Fruit fly (Drosophila melanogaster) whole organism, embryonic: ENCODE measurements around the gene Rpp30.

ENCODE experiments used
- CG10462 ChIP-seq: fragments of 200-800 bp; sonication (Bioruptor generic); optimal IDR thresholded peaks from 2 replicates; lab custom pipeline; 2016; ENCODE audit warnings: missing biosample characterization, missing genetic modification characterization
- CG11696 ChIP-seq: fragments of 200-800 bp; sonication (Bioruptor generic); IDR thresholded peaks from 2 replicates; pipeline ENCODE4 v1.3.6; 2022; ENCODE audit warnings: missing biosample characterization, missing genetic modification characterization
- CG14050 ChIP-seq: fragments of 200-800 bp; sonication (Bioruptor generic); IDR thresholded peaks from 3 replicates; pipeline ENCODE4 v1.3.6; 2022; ENCODE audit warnings: missing biosample characterization, missing genetic modification characterization
- CG14667 ChIP-seq: fragments of 200-800 bp; sonication (Bioruptor generic); IDR thresholded peaks from 2 replicates; pipeline ENCODE4 v1.3.6; 2022; ENCODE audit warnings: missing biosample characterization, missing genetic modification characterization
- CG1792 ChIP-seq: fragments of 200-800 bp; sonication (Bioruptor generic); optimal IDR thresholded peaks from 2 replicates; lab custom pipeline; 2016; ENCODE audit warnings: missing biosample characterization, missing genetic modification characterization
- CG18599 ChIP-seq: fragments of 200-800 bp; sonication (Bioruptor generic); optimal IDR thresholded peaks from 3 replicates; lab custom pipeline; 2017; ENCODE audit warnings: missing biosample characterization, missing genetic modification characterization, mild to moderate bottlenecking, moderate library complexity, missing genetic modification reagents
- CG2875 ChIP-seq: fragments of 200-800 bp; sonication (Bioruptor generic); optimal IDR thresholded peaks from 2 replicates; lab custom pipeline; 2017; ENCODE audit warnings: missing biosample characterization, mild to moderate bottlenecking, missing genetic modification characterization, missing genetic modification reagents
- CG30431 ChIP-seq: fragments of 200-800 bp; sonication (Bioruptor generic); optimal IDR thresholded peaks from 2 replicates; lab custom pipeline; 2017; ENCODE audit warnings: missing biosample characterization, missing genetic modification characterization
- CG3065 ChIP-seq: fragments of 200-800 bp; sonication (Bioruptor generic); optimal IDR thresholded peaks from 2 replicates; lab custom pipeline; 2016; ENCODE audit warnings: missing biosample characterization, missing genetic modification characterization
- CG5180 ChIP-seq: fragments of 200-800 bp; sonication (Bioruptor generic); optimal IDR thresholded peaks from 3 replicates; lab custom pipeline; 2017; ENCODE audit warnings: missing biosample characterization, missing genetic modification characterization, mild to moderate bottlenecking, moderate library complexity, missing genetic modification reagents
- CG6654 ChIP-seq: fragments of 200-800 bp; sonication (Bioruptor generic); optimal IDR thresholded peaks from 2 replicates; lab custom pipeline; 2017; ENCODE audit warnings: missing biosample characterization, mild to moderate bottlenecking, missing genetic modification characterization
- CG7271 ChIP-seq: fragments of 200-800 bp; sonication (Bioruptor generic); optimal IDR thresholded peaks from 2 replicates; lab custom pipeline; 2018; ENCODE audit warnings: missing biosample characterization, mild to moderate bottlenecking, missing genetic modification characterization, moderate library complexity
- CG8290 ChIP-seq, 3 experiments: fragments of 200-800 bp; sonication (Bioruptor generic); optimal IDR thresholded peaks; 2 replicates each; lab custom pipeline; 2016 to 2019; ENCODE audit warnings: missing biosample characterization in 3 of 3, missing genetic modification characterization in 3 of 3, mild to moderate bottlenecking in 2 of 3, moderate library complexity in 1 of 3
- CG8359 ChIP-seq: fragments of 200-800 bp; sonication (Bioruptor generic); optimal IDR thresholded peaks from 2 replicates; lab custom pipeline; 2017; ENCODE audit warnings: missing biosample characterization, mild to moderate bottlenecking, missing genetic modification characterization, borderline replicate concordance
- CG8478 ChIP-seq: fragments of >200 bp; optimal IDR thresholded peaks from 2 replicates; lab custom pipeline; 2018
- CG9437 ChIP-seq: fragments of 200-800 bp; sonication (Bioruptor generic); optimal IDR thresholded peaks from 2 replicates; lab custom pipeline; 2018; ENCODE audit warnings: missing biosample characterization, mild to moderate bottlenecking, missing genetic modification characterization
- CrebB ChIP-seq: fragments of 200-800 bp; sonication (Bioruptor generic); optimal IDR thresholded peaks from 3 replicates; lab custom pipeline; 2018; ENCODE audit warnings: missing biosample characterization, mild to moderate bottlenecking, missing genetic modification characterization
- ERR ChIP-seq: fragments of 200-800 bp; sonication (Bioruptor generic); optimal IDR thresholded peaks from 2 replicates; lab custom pipeline; 2016; ENCODE audit warnings: missing biosample characterization, missing genetic modification characterization
- Hand ChIP-seq: fragments of 200-800 bp; sonication (Bioruptor generic); optimal IDR thresholded peaks from 2 replicates; lab custom pipeline; 2017; ENCODE audit warnings: mild to moderate bottlenecking, missing biosample characterization, missing genetic modification reagents, missing genetic modification characterization
- Hmx ChIP-seq: fragments of 200-800 bp; sonication (Bioruptor generic); optimal IDR thresholded peaks from 2 replicates; lab custom pipeline; 2016; ENCODE audit warnings: missing biosample characterization, missing genetic modification characterization
- NC2β ChIP-seq: fragments of 200-800 bp; sonication (Bioruptor generic); optimal IDR thresholded peaks from 2 replicates; lab custom pipeline; 2016; ENCODE audit warnings: missing biosample characterization, missing genetic modification characterization
- Oaz ChIP-seq: fragments of 200-800 bp; sonication (Bioruptor generic); IDR thresholded peaks from 2 replicates; pipeline ENCODE4 v1.3.6; 2022; ENCODE audit warnings: missing biosample characterization, missing genetic modification characterization
- Poxn ChIP-seq: fragments of 200-800 bp; sonication (Bioruptor generic); IDR thresholded peaks from 2 replicates; pipeline ENCODE4 v1.3.6; 2022; ENCODE audit warnings: missing biosample characterization, missing genetic modification characterization
- Ssrp ChIP-seq: fragments of 200-800 bp; sonication (Bioruptor generic); optimal IDR thresholded peaks from 2 replicates; lab custom pipeline; 2018; ENCODE audit warnings: missing biosample characterization, mild to moderate bottlenecking, missing genetic modification characterization, moderate library complexity
- Trl ChIP-seq, 3 experiments: fragments of >200 bp in 2 of 3; fragments of 200-800 bp in 1 of 3; sonication (Bioruptor generic) in 1 of 3; optimal IDR thresholded peaks; 2 replicates in 1 of 3; 3 replicates in 2 of 3; lab custom pipeline; 2016 to 2017; ENCODE audit warnings: missing biosample characterization in 1 of 3, missing genetic modification characterization in 1 of 3
- ab ChIP-seq: fragments of 200-800 bp; sonication (Bioruptor generic); optimal IDR thresholded peaks from 2 replicates; lab custom pipeline; 2016; ENCODE audit warnings: missing biosample characterization, missing genetic modification characterization
- abd-A ChIP-seq: fragments of 200-800 bp; sonication (Bioruptor generic); optimal IDR thresholded peaks from 3 replicates; lab custom pipeline; 2019; ENCODE audit warnings: missing biosample characterization, mild to moderate bottlenecking, missing genetic modification characterization, moderate library complexity
- al ChIP-seq: fragments of 200-800 bp; sonication (Bioruptor generic); IDR thresholded peaks from 2 replicates; pipeline ENCODE4 v1.3.6; 2022; ENCODE audit warnings: missing biosample characterization, missing genetic modification characterization
- ash1 ChIP-seq: fragments of 200-800 bp; sonication (Bioruptor generic); optimal IDR thresholded peaks from 2 replicates; lab custom pipeline; 2018; ENCODE audit warnings: missing biosample characterization, mild to moderate bottlenecking, missing genetic modification characterization
- chif ChIP-seq, 2 experiments: fragments of 200-800 bp; sonication (Bioruptor generic); optimal IDR thresholded peaks; 3 replicates each; lab custom pipeline; 2016; ENCODE audit warnings: missing biosample characterization in 2 of 2, missing genetic modification characterization in 2 of 2
- croc ChIP-seq: fragments of 200-800 bp; sonication (Bioruptor generic); conservative IDR thresholded peaks from 3 replicates; pipeline ENCODE4 v1.3.6; 2022; ENCODE audit warnings: missing biosample characterization, missing genetic modification characterization
- danr ChIP-seq: fragments of 200-800 bp; sonication (Bioruptor generic); IDR thresholded peaks from 2 replicates; pipeline ENCODE4 v1.3.6; 2022; ENCODE audit warnings: missing biosample characterization, missing genetic modification characterization
- grau ChIP-seq: fragments of 200-800 bp; optimal IDR thresholded peaks from 3 replicates; lab custom pipeline; 2019; ENCODE audit warnings: missing biosample characterization, mild to moderate bottlenecking, missing genetic modification characterization, moderate library complexity
- her ChIP-seq: fragments of 200-800 bp; sonication (Bioruptor generic); optimal IDR thresholded peaks from 2 replicates; lab custom pipeline; 2016; ENCODE audit warnings: missing biosample characterization, missing genetic modification characterization
- kni ChIP-seq: fragments of 200-800 bp; sonication (Bioruptor generic); optimal IDR thresholded peaks from 3 replicates; lab custom pipeline; 2017; ENCODE audit warnings: mild to moderate bottlenecking, missing biosample characterization, missing genetic modification reagents, missing genetic modification characterization
- lab ChIP-seq: fragments of 200-800 bp; sonication (Bioruptor generic); optimal IDR thresholded peaks from 3 replicates; lab custom pipeline; 2017; ENCODE audit warnings: missing biosample characterization, missing genetic modification characterization, mild to moderate bottlenecking, moderate library complexity, missing genetic modification reagents
- mam ChIP-seq: fragments of 200-800 bp; sonication (Bioruptor generic); optimal IDR thresholded peaks from 3 replicates; lab custom pipeline; 2016; ENCODE audit warnings: missing biosample characterization, missing genetic modification characterization
- nom ChIP-seq: fragments of 200-800 bp; sonication (Bioruptor generic); optimal IDR thresholded peaks from 2 replicates; lab custom pipeline; 2017; ENCODE audit warnings: missing biosample characterization, missing genetic modification characterization, mild to moderate bottlenecking, moderate library complexity, missing genetic modification reagents
- onecut ChIP-seq: fragments of 200-800 bp; sonication (Bioruptor generic); IDR thresholded peaks from 2 replicates; pipeline ENCODE4 v1.3.6; 2022; ENCODE audit warnings: missing biosample characterization, missing genetic modification characterization
- org-1 ChIP-seq: fragments of 200-800 bp; sonication (Bioruptor generic); optimal IDR thresholded peaks from 2 replicates; lab custom pipeline; 2017; ENCODE audit warnings: missing biosample characterization, missing genetic modification characterization
- pan ChIP-seq, 4 experiments: fragments of >200 bp in 3 of 4; fragments of 200-800 bp in 1 of 4; sonication (Bioruptor generic) in 1 of 4; optimal IDR thresholded peaks in 3 of 4; IDR thresholded peaks in 1 of 4; 2 replicates each; pipeline versions ENCODE4 v1.3.6 to Lab custom; 2017 to 2022; ENCODE audit warnings: missing biosample characterization in 2 of 4, missing genetic modification characterization in 2 of 4, mixed read lengths in 1 of 4
- peb ChIP-seq: fragments of 200-800 bp; sonication (Bioruptor generic); IDR thresholded peaks from 2 replicates; pipeline ENCODE4 v1.3.6; 2022; ENCODE audit warnings: missing biosample characterization, missing genetic modification characterization
- ranshi ChIP-seq: fragments of 200-800 bp; sonication (Bioruptor generic); IDR thresholded peaks from 2 replicates; pipeline ENCODE4 v1.3.6; 2022; ENCODE audit warnings: missing biosample characterization, missing genetic modification characterization
- sc ChIP-seq, 3 experiments: fragments of >200 bp in 2 of 3; fragments of 200-800 bp in 1 of 3; sonication (Bioruptor generic) in 1 of 3; optimal IDR thresholded peaks; 2 replicates in 2 of 3; 3 replicates in 1 of 3; lab custom pipeline; 2017; ENCODE audit warnings: mild to moderate bottlenecking in 1 of 3, missing biosample characterization in 1 of 3, missing genetic modification characterization in 1 of 3, missing genetic modification reagents in 1 of 3
- sob ChIP-seq: fragments of 200-800 bp; sonication (Bioruptor generic); IDR thresholded peaks from 2 replicates; pipeline ENCODE4 v1.3.6; 2022; ENCODE audit warnings: missing biosample characterization, missing genetic modification characterization
- stc ChIP-seq: fragments of 200-800 bp; sonication (Bioruptor generic); IDR thresholded peaks from 2 replicates; pipeline ENCODE4 v1.3.6; 2022; ENCODE audit warnings: missing biosample characterization, missing genetic modification characterization
- sug ChIP-seq: fragments of 200-800 bp; optimal IDR thresholded peaks from 2 replicates; lab custom pipeline; 2019; ENCODE audit warnings: missing biosample characterization, mild to moderate bottlenecking, missing genetic modification characterization, moderate library complexity
- vnd ChIP-seq: fragments of 200-800 bp; sonication (Bioruptor generic); IDR thresholded peaks from 3 replicates; pipeline ENCODE4 v1.3.6; 2022; ENCODE audit warnings: missing biosample characterization, missing genetic modification characterization; ENCODE audit not compliant: partially characterized antibody
- z ChIP-seq: fragments of 200-800 bp; sonication (Bioruptor generic); IDR thresholded peaks from 3 replicates; pipeline ENCODE4 v1.3.6; 2022; ENCODE audit warnings: missing biosample characterization, missing genetic modification characterization

Gene Rpp30

dm6 chr2L:221939-222489 is 30.2 kb downstream of the Rpp30 start (continued):
- TF ChIP-seq Trl (optimal IDR thresholded peaks at IDR 0.05; lab: Kevin White, UChicago): peak; percentile 96 to 98
- peak; percentile 46 for TF ChIP-seq Trl (GFP tag; optimal IDR thresholded peaks at IDR 0.05; lab: Kevin White, UChicago)
- peak; percentile 45; the same call in 1 of the 2 replicates for TF ChIP-seq sob (GFP tag; lab: Robert Waterston, UW)
- no peak for TF ChIP-seq stc (GFP tag; lab: Robert Waterston, UW)
- TF ChIP-seq ERR (GFP tag; lab: Kevin White, UChicago): peak; percentile 22
- TF ChIP-seq vnd: no peak
- no peak for TF ChIP-seq CG9437 (GFP tag; lab: Kevin White, UChicago)
- peak; percentile 26 for TF ChIP-seq her (GFP tag; lab: Kevin White, UChicago)
- TF ChIP-seq Oaz: no peak
- TF ChIP-seq al (GFP tag; lab: Robert Waterston, UW): no peak
- TF ChIP-seq sc (optimal IDR thresholded peaks at IDR 0.05; lab: Kevin White, UChicago): no peak
- TF ChIP-seq sc (GFP tag; optimal IDR thresholded peaks at IDR 0.05; lab: Kevin White, UChicago): no peak
- no peak for TF ChIP-seq Hmx (GFP tag; lab: Kevin White, UChicago)
- no peak for TF ChIP-seq CG30431 (GFP tag; lab: Kevin White, UChicago)
- TF ChIP-seq CG18599 (GFP tag; lab: Kevin White, UChicago): no peak
- peak; percentile 47 for TF ChIP-seq org-1 (GFP tag; lab: Kevin White, UChicago)
- no peak for TF ChIP-seq CG7271 (tag; lab: Kevin White, UChicago)
- TF ChIP-seq z (GFP tag; lab: Robert Waterston, UW): peak; percentile 83
- no peak for TF ChIP-seq CG3065 (GFP tag; lab: Kevin White, UChicago)
- TF ChIP-seq CG1792 (GFP tag; lab: Kevin White, UChicago): no peak
- TF ChIP-seq danr (GFP tag; lab: Robert Waterston, UW): no peak
- no peak for TF ChIP-seq CG14050
- TF ChIP-seq Hand (GFP tag; lab: Kevin White, UChicago): no peak
- no peak for TF ChIP-seq grau
- TF ChIP-seq sug: peak; percentile 22
- TF ChIP-seq CG11696: no peak
- TF ChIP-seq CrebB (tag; lab: Kevin White, UChicago): no peak
- TF ChIP-seq CG2875: no peak
- no peak for TF ChIP-seq mam
- no peak for TF ChIP-seq Ssrp
- no peak for TF ChIP-seq ab (GFP tag; lab: Kevin White, UChicago)
- no peak for TF ChIP-seq chif (GFP tag; optimal IDR thresholded peaks at IDR 0.05; lab: Kevin White, UChicago)
- no peak for TF ChIP-seq CG10462 (GFP tag; lab: Kevin White, UChicago)
- TF ChIP-seq CG8359 (GFP tag; lab: Kevin White, UChicago): no peak
- TF ChIP-seq onecut (GFP tag; lab: Robert Waterston, UW): peak; percentile 27; the same call in 1 of the 2 replicates
- TF ChIP-seq CG14667 (GFP tag; lab: Robert Waterston, UW): no peak
- peak; percentile 98 for TF ChIP-seq kni
- TF ChIP-seq CG8478 (lab: Kevin White, UChicago): no peak
- peak; percentile 46 for TF ChIP-seq nom
- no peak for TF ChIP-seq Poxn (GFP tag; lab: Robert Waterston, UW)
- no peak for TF ChIP-seq ranshi
- TF ChIP-seq pan (optimal IDR thresholded peaks at IDR 0.05; lab: Kevin White, UChicago): no peak
- peak in 1 of 2 experiments; percentile 23 for TF ChIP-seq pan (GFP tag; optimal IDR thresholded peaks at IDR 0.05 in 1 of 2, IDR thresholded peaks at IDR 0.05 in 1 of 2)
- TF ChIP-seq CG8290 (GFP tag; optimal IDR thresholded peaks at IDR 0.05; lab: Kevin White, UChicago): no peak
- peak in 1 of 2 experiments; percentile 10 for TF ChIP-seq CG8290 (tag; optimal IDR thresholded peaks at IDR 0.05; lab: Kevin White, UChicago)
- no peak for TF ChIP-seq ash1
- TF ChIP-seq abd-A (tag; lab: Kevin White, UChicago): peak; percentile 93
- no peak for TF ChIP-seq CG6654 (GFP tag; lab: Kevin White, UChicago)
- TF ChIP-seq NC2β (GFP tag; lab: Kevin White, UChicago): no peak
- TF ChIP-seq croc (GFP tag; lab: Robert Waterston, UW): no peak
- TF ChIP-seq lab: peak; percentile 30
- TF ChIP-seq CG5180 (GFP tag; lab: Kevin White, UChicago): no peak
- TF ChIP-seq peb: no peak
